Fruit fly (Drosophila melanogaster): ENCODE results near the gene CAH8.

CAH8 gene

DNA sequence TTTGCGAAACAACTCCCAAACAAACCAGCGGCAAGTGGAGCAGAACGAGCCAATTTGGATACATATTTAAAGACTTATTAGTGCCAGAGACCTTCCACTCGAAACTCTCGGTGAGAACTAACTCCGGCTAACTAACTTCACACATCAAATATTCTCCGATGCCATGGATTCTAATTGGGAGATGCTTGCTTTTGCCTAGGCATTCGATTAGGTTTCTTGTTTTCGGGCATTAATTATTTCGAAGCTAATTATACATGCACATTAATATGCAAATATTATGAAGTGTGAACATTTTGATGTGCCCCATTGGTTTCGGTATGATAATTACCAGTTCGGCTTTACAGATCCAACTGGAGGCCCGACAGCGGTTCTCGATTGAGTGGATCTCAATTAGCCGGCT, 47.4 kb downstream of the CAH8 start, which contains the start of gene CG5386:
TSS of gene CG5386 (minus strand) at position 101 of the 400 bp plus-strand sequence.
- TF ChIP-seq CG14655 (GFP tag; optimal IDR thresholded peaks at IDR 0.05) (no peak), CG34367 (tag; optimal IDR thresholded peaks at IDR 0.05) (no peak), CG17806 (tag; optimal IDR thresholded peaks at IDR 0.05) (no peak), CG12605 (GFP tag; IDR thresholded peaks at IDR 0.05) (no peak), CG32121 (GFP tag; IDR thresholded peaks at IDR 0.05) (no peak), CG9948 (tag; optimal IDR thresholded peaks at IDR 0.05) (no peak), CG10348 (GFP tag; IDR thresholded peaks at IDR 0.05) (no peak), fd96Ca (GFP tag; IDR thresholded peaks at IDR 0.05) (no peak), Ets98B (GFP tag; IDR thresholded peaks at IDR 0.05) (no peak), CG15710 (tag; optimal IDR thresholded peaks at IDR 0.05) (no peak), Snoo (tag; optimal IDR thresholded peaks at IDR 0.05) (no peak), CG8159 (tag; optimal IDR thresholded peaks at IDR 0.05) (no peak), CG8301 (tag; optimal IDR thresholded peaks at IDR 0.05) (no peak), EcR (GFP tag; optimal IDR thresholded peaks at IDR 0.05) (no peak)

DNA sequence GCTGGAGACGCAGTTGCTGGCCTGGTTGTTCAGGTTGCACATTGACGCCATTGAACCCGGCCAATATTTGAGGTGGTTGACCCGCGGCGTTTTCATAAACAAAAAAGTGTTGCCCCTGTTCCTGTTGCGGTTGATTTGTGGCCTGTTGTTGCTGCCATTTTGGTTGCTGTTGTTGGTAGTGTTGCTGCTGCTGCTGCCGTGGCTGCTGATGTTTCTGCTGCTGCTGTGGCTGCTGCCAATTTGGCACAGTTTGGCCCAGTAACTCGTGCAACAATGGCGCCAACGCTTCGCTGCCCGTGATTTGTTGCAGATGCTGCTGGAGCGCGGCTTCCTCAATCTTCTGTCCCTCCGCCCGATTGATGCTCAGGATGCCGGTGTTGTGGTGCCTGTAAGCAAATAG, 47.9 kb downstream of the CAH8 start:
- TF ChIP-seq CG12605 (GFP tag; IDR thresholded peaks at IDR 0.05) (no peak), CG14655 (GFP tag; optimal IDR thresholded peaks at IDR 0.05) (no peak), Pif1B (GFP tag; optimal IDR thresholded peaks at IDR 0.05) (no peak), Ets98B (GFP tag; IDR thresholded peaks at IDR 0.05) (no peak), CG34367 (tag; optimal IDR thresholded peaks at IDR 0.05) (no peak), Snoo (tag; optimal IDR thresholded peaks at IDR 0.05) (no peak), Pif1A (GFP tag; optimal IDR thresholded peaks at IDR 0.05) (no peak), CG15710 (tag; optimal IDR thresholded peaks at IDR 0.05) (no peak), CG8301 (tag; optimal IDR thresholded peaks at IDR 0.05) (no peak), fd96Ca (GFP tag; IDR thresholded peaks at IDR 0.05) (no peak), CG8159 (tag; optimal IDR thresholded peaks at IDR 0.05) (no peak)

DNA sequence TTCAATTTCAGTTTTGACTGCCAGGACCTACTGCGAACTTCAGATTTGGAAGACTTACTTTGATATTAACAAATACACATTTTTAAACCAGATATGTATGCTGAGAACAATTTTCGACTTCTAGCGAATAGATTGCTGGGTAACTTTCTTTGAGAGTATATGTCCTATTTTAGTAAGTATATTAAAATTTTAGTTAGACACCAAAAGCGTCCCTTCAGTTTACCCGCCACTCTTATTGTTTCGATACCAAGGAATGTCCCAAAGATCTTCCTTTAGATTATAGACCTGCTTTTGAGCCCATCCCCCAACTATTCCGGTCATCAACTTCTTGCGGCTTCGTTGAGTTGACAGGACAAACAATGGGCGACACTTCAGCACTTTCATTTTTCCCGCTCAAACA, 49.3 kb downstream of the CAH8 start, which contains the start of gene CG5388:
TSS of gene CG5388 (minus strand) at position 101 of the 400 bp plus-strand sequence.
- TF ChIP-seq CG10348 (GFP tag; IDR thresholded peaks at IDR 0.05) (no peak), CG32121 (GFP tag; IDR thresholded peaks at IDR 0.05) (no peak), CG15710 (tag; optimal IDR thresholded peaks at IDR 0.05) (no peak), fd96Ca (GFP tag; IDR thresholded peaks at IDR 0.05) (no peak), CG12605 (GFP tag; IDR thresholded peaks at IDR 0.05) (no peak), CG34367 (tag; optimal IDR thresholded peaks at IDR 0.05) (no peak), Snoo (tag; optimal IDR thresholded peaks at IDR 0.05) (no peak), CG8159 (tag; optimal IDR thresholded peaks at IDR 0.05) (no peak), CG13204 (GFP tag; optimal IDR thresholded peaks at IDR 0.05) (no peak), CG9948 (tag; optimal IDR thresholded peaks at IDR 0.05) (no peak), CG17806 (tag; optimal IDR thresholded peaks at IDR 0.05) (no peak)

DNA sequence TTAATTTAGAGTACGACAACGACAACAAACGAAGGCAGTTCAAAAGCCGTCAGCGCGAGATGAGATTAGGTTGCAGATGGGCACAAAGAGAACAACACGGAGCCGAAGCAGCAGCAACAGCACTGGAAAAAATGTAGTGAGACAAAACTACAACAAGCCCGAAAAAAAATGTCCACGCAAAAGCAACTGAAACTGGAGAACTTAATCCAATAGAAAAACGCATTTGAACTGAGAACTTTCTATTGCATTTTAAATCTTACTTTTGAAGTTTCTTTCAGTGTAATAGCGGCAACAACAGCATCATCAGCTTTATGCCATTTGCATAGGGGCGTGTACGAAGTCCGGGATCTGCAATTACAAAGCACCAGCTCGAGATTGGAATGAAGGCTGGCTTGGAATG, 50.0 kb downstream of the CAH8 start:
- TF ChIP-seq CG9948 (tag; optimal IDR thresholded peaks at IDR 0.05) (peak; percentile 61), CG32121 (GFP tag; IDR thresholded peaks at IDR 0.05) (no peak; the same call in 1 of the 2 replicates), D1 (tag; optimal IDR thresholded peaks at IDR 0.05) (no peak), EcR (GFP tag; optimal IDR thresholded peaks at IDR 0.05) (no peak), Pif1A (GFP tag; optimal IDR thresholded peaks at IDR 0.05) (peak; percentile 71), CG15710 (tag; optimal IDR thresholded peaks at IDR 0.05) (peak; percentile 76), CG14655 (GFP tag; optimal IDR thresholded peaks at IDR 0.05) (peak; percentile 69), CG12605 (GFP tag; IDR thresholded peaks at IDR 0.05) (no peak), rn (GFP tag; IDR thresholded peaks at IDR 0.05) (peak; percentile 42; the same call in 1 of the 2 replicates), Pif1B (GFP tag; optimal IDR thresholded peaks at IDR 0.05) (peak; percentile 53), CG10348 (GFP tag; IDR thresholded peaks at IDR 0.05) (no peak), fd96Ca (GFP tag; IDR thresholded peaks at IDR 0.05) (peak; percentile 71; the same call in 2 of the 3 replicates), Ets98B (GFP tag; IDR thresholded peaks at IDR 0.05) (peak; percentile 57; the same call in 1 of the 2 replicates), CG8301 (tag; optimal IDR thresholded peaks at IDR 0.05) (peak; percentile 58), CG8159 (tag; optimal IDR thresholded peaks at IDR 0.05) (peak; percentile 77), CG13204 (GFP tag; optimal IDR thresholded peaks at IDR 0.05) (peak; percentile 55), CG34367 (tag; optimal IDR thresholded peaks at IDR 0.05) (peak; percentile 49), CG17806 (tag; optimal IDR thresholded peaks at IDR 0.05) (peak; percentile 70), gl (tag; optimal IDR thresholded peaks at IDR 0.05) (peak; percentile 49), CG4496 (GFP tag; IDR thresholded peaks at IDR 0.05) (peak; percentile 76; the same call in 2 of the 3 replicates), Snoo (tag; optimal IDR thresholded peaks at IDR 0.05) (peak; percentile 64)

Measured in whole organism, pupa.